Fruit fly (Drosophila melanogaster): ENCODE measurements around the gene CG11504.

CG11504 gene

dm6 chr3R:30046029-30047001, 48.6 kb downstream of the CG11504 start, which contains the start of the genes RpL32 and CG7943 (continued):
- TF ChIP-seq inv (GFP tag; IDR thresholded peaks at IDR 0.05; ENCODE audit: partially characterized antibody): peak; percentile 100
- TF ChIP-seq CG2875 (GFP tag; optimal IDR thresholded peaks at IDR 0.05): peak; percentile 83
- TF ChIP-seq CG8290 (GFP tag; optimal IDR thresholded peaks at IDR 0.05): peak; percentile 91
- peak in 1 of 2 experiments; percentile 95 for TF ChIP-seq CG8290 (tag; optimal IDR thresholded peaks at IDR 0.05)
- no peak for TF ChIP-seq Dfd (GFP tag; optimal IDR thresholded peaks at IDR 0.05)
- TF ChIP-seq ab (GFP tag; optimal IDR thresholded peaks at IDR 0.05): peak; percentile 79
- TF ChIP-seq exex (tag; optimal IDR thresholded peaks at IDR 0.05): peak; percentile 52
- TF ChIP-seq Scr (GFP tag; IDR thresholded peaks at IDR 0.05; ENCODE audit: partially characterized antibody): peak; percentile 100
- peak; percentile 95 for TF ChIP-seq CG10654 (GFP tag; optimal IDR thresholded peaks at IDR 0.05)
- TF ChIP-seq GATAe (GFP tag; conservative IDR thresholded peaks at IDR 0.05): peak; percentile 80
- TF ChIP-seq HmgZ (tag; optimal IDR thresholded peaks at IDR 0.05): peak; percentile 91
- TF ChIP-seq ind (GFP tag; optimal IDR thresholded peaks at IDR 0.05): peak; percentile 97
- peak; percentile 85 for TF ChIP-seq D19B (GFP tag; optimal IDR thresholded peaks at IDR 0.05)
- peak; percentile 85 for TF ChIP-seq CG3995 (GFP tag; optimal IDR thresholded peaks at IDR 0.05)
- TF ChIP-seq Abd-B (GFP tag; optimal IDR thresholded peaks at IDR 0.05): peak; percentile 83
- peak; percentile 87 for TF ChIP-seq CG11723 (GFP tag; optimal IDR thresholded peaks at IDR 0.05)
- TF ChIP-seq E2f2 (GFP tag; IDR thresholded peaks at IDR 0.05): peak; percentile 91
- peak; percentile 95 for TF ChIP-seq CG6272 (GFP tag; IDR thresholded peaks at IDR 0.05)
- TF ChIP-seq CG9817 (tag; optimal IDR thresholded peaks at IDR 0.05): peak; percentile 93
- peak; percentile 92 for TF ChIP-seq CG6175 (GFP tag; IDR thresholded peaks at IDR 0.05)
- TF ChIP-seq CG31224 (GFP tag; IDR thresholded peaks at IDR 0.05): peak; percentile 90
- peak; percentile 67 for TF ChIP-seq CTCF (GFP tag; optimal IDR thresholded peaks at IDR 0.05)
- peak; percentile 87 for TF ChIP-seq CrebB (tag; optimal IDR thresholded peaks at IDR 0.05)
